Worm (Caenorhabditis elegans): Measurements from ENCODE around the gene lin-1.

lin-1 gene

ce11 chrIV:2307374-2307773 lies 7.3 kb upstream of the lin-1 start (continued):
- no peak for TF ChIP-seq lin-1 (GFP tag; IDR thresholded peaks at IDR 0.05)
- TF ChIP-seq ztf-11 (tag; optimal IDR thresholded peaks at IDR 0.05): no peak
- TF ChIP-seq nhr-42 (GFP tag; IDR thresholded peaks at IDR 0.05): 0 out of 2 replicates have a peak, but pooled peaks have one; percentile 47
- no peak for TF ChIP-seq fos-1 (tag; optimal IDR thresholded peaks at IDR 0.05)

ce11 chrIV:2306447-2306846 lies 6.4 kb upstream of the lin-1 start, which contains the start of gene mksr-2:
TSS of gene mksr-2 (minus strand) at chrIV:2306547.
- no peak for TF ChIP-seq spr-1 (tag; optimal IDR thresholded peaks at IDR 0.05)
- no peak for TF ChIP-seq ZK337.2 (GFP tag; IDR thresholded peaks at IDR 0.05)
- no peak for TF ChIP-seq ceh-82 (tag; optimal IDR thresholded peaks at IDR 0.05)
- no peak for TF ChIP-seq zfp-2 (tag; optimal IDR thresholded peaks at IDR 0.05)
- TF ChIP-seq egl-43 (GFP tag; IDR thresholded peaks at IDR 0.05): no peak
- no peak for TF ChIP-seq ama-1 (optimal IDR thresholded peaks at IDR 0.05)
- TF ChIP-seq zfp-3 (GFP tag; conservative IDR thresholded peaks at IDR 0.05): no peak
- no peak for TF ChIP-seq attf-4 (tag; optimal IDR thresholded peaks at IDR 0.05)
- TF ChIP-seq nhr-102 (tag; optimal IDR thresholded peaks at IDR 0.05): no peak
- TF ChIP-seq zag-1 (tag; optimal IDR thresholded peaks at IDR 0.05): no peak
- TF ChIP-seq lin-39 (tag; optimal IDR thresholded peaks at IDR 0.05): no peak
- TF ChIP-seq hlh-11 (tag; optimal IDR thresholded peaks at IDR 0.05): no peak

- TF ChIP-seq dve-1 (tag; optimal IDR thresholded peaks at IDR 0.05; ENCODE audit: insufficient read depth): no peak
- TF ChIP-seq lin-15B (tag; optimal IDR thresholded peaks at IDR 0.05): no peak
- no peak for TF ChIP-seq mes-2 (tag; optimal IDR thresholded peaks at IDR 0.05; ENCODE audit: poor library complexity, severe bottlenecking)
- TF ChIP-seq saeg-2 (GFP tag; IDR thresholded peaks at IDR 0.05): no peak
- no peak for TF ChIP-seq dpl-1 (GFP tag; optimal IDR thresholded peaks at IDR 0.05)
- no peak for TF ChIP-seq sdz-12 (GFP tag; optimal IDR thresholded peaks at IDR 0.05)
- no peak for TF ChIP-seq nhr-25 (tag; optimal IDR thresholded peaks at IDR 0.05; ENCODE audit: borderline replicate concordance, insufficient read depth)
- no peak for TF ChIP-seq T26A8.4 (GFP tag; IDR thresholded peaks at IDR 0.05)
- no peak for TF ChIP-seq set-16 (GFP tag; IDR thresholded peaks at IDR 0.05)
These were observed 1.7 kb downstream of the lin-1 start for ce11 chrIV:2298388-2298787.

ce11 chrIV:2296639-2297038 lies 3.4 kb downstream of the lin-1 start:
- no peak for TF ChIP-seq mdl-1 (tag; optimal IDR thresholded peaks at IDR 0.05)
- TF ChIP-seq skn-1 (tag; optimal IDR thresholded peaks at IDR 0.05): no peak
- no peak for TF ChIP-seq daf-19 (GFP tag; conservative IDR thresholded peaks at IDR 0.05)
- no peak for TF ChIP-seq nhr-237 (tag; optimal IDR thresholded peaks at IDR 0.05)
- TF ChIP-seq nhr-102 (tag; optimal IDR thresholded peaks at IDR 0.05): no peak
- TF ChIP-seq aly-2 (tag; optimal IDR thresholded peaks at IDR 0.05): no peak
- TF ChIP-seq lin-39 (tag; optimal IDR thresholded peaks at IDR 0.05): no peak
- no peak for TF ChIP-seq rbr-2 (tag; optimal IDR thresholded peaks at IDR 0.05)
- no peak for TF ChIP-seq pha-4 (GFP tag; IDR thresholded peaks at IDR 0.05)
- no peak for TF ChIP-seq pha-4 (tag; optimal IDR thresholded peaks at IDR 0.05)
- no peak for TF ChIP-seq hlh-11 (tag; optimal IDR thresholded peaks at IDR 0.05)
- TF ChIP-seq ZK337.2 (GFP tag; IDR thresholded peaks at IDR 0.05): no peak
- no peak for TF ChIP-seq daf-12 (tag; optimal IDR thresholded peaks at IDR 0.05)
- no peak for TF ChIP-seq set-16 (GFP tag; IDR thresholded peaks at IDR 0.05)
- TF ChIP-seq dmd-8 (GFP tag; IDR thresholded peaks at IDR 0.05): no peak
- no peak for TF ChIP-seq lin-29 (GFP tag; IDR thresholded peaks at IDR 0.05)
- TF ChIP-seq zip-11 (GFP tag; IDR thresholded peaks at IDR 0.05): no peak
- TF ChIP-seq R02D3.7 (tag; optimal IDR thresholded peaks at IDR 0.05): no peak
- TF ChIP-seq nhr-28 (tag; optimal IDR thresholded peaks at IDR 0.05): no peak
- TF ChIP-seq lin-15B (tag; optimal IDR thresholded peaks at IDR 0.05): no peak
- TF ChIP-seq gei-8 (GFP tag; optimal IDR thresholded peaks at IDR 0.05): no peak

Measured in whole organism, L4 larva.